Fruit fly (Drosophila melanogaster) whole organism, embryonic: ENCODE data around the gene Tti1.

ENCODE experiments used
- Aef1 ChIP-seq: fragments of 200-800 bp; sonication (Bioruptor generic); IDR thresholded peaks from 3 replicates; pipeline ENCODE4 v1.3.6; 2022; ENCODE audit warnings: missing biosample characterization, missing genetic modification characterization
- Atf-2 ChIP-seq: fragments of 200-800 bp; sonication (Bioruptor generic); optimal IDR thresholded peaks from 2 replicates; lab custom pipeline; 2016; ENCODE audit warnings: missing biosample characterization, missing genetic modification characterization
- Atf3 ChIP-seq: fragments of 200-800 bp; sonication (Bioruptor generic); optimal IDR thresholded peaks from 3 replicates; lab custom pipeline; 2016; ENCODE audit warnings: missing biosample characterization, missing genetic modification characterization
- B-H1 ChIP-seq: fragments of 200-800 bp; sonication (Bioruptor generic); IDR thresholded peaks from 3 replicates; pipeline ENCODE4 v1.3.6; 2022; ENCODE audit warnings: missing biosample characterization, missing genetic modification characterization
- Bdp1 ChIP-seq: fragments of 200-800 bp; sonication (Bioruptor generic); optimal IDR thresholded peaks from 3 replicates; lab custom pipeline; 2016; ENCODE audit warnings: missing biosample characterization, missing genetic modification characterization
- CG11247 ChIP-seq: fragments of 200-800 bp; sonication (Bioruptor generic); IDR thresholded peaks from 2 replicates; pipeline ENCODE4 v1.3.6; 2022; ENCODE audit warnings: missing biosample characterization, missing genetic modification characterization
- CG12071 ChIP-seq: fragments of 200-800 bp; sonication (Bioruptor generic); optimal IDR thresholded peaks from 3 replicates; lab custom pipeline; 2018; ENCODE audit warnings: missing biosample characterization, mild to moderate bottlenecking, missing genetic modification characterization
- CG12236 ChIP-seq: fragments of 200-800 bp; sonication (Bioruptor generic); optimal IDR thresholded peaks from 2 replicates; lab custom pipeline; 2016; ENCODE audit warnings: missing biosample characterization, missing genetic modification characterization
- CG1233 ChIP-seq: fragments of 200-800 bp; sonication (Bioruptor generic); optimal IDR thresholded peaks from 4 replicates; lab custom pipeline; 2018; ENCODE audit warnings: missing biosample characterization, mild to moderate bottlenecking, missing genetic modification characterization
- CG13123 ChIP-seq: fragments of 200-800 bp; sonication (Bioruptor generic); optimal IDR thresholded peaks from 2 replicates; lab custom pipeline; 2016; ENCODE audit warnings: missing biosample characterization, missing genetic modification characterization
- CG16779 ChIP-seq: fragments of 200-800 bp; sonication (Bioruptor generic); IDR thresholded peaks from 2 replicates; pipeline ENCODE4 v1.3.6; 2022; ENCODE audit warnings: missing biosample characterization, missing genetic modification characterization
- CG18619 ChIP-seq: fragments of 200-800 bp; sonication (Bioruptor generic); optimal IDR thresholded peaks from 3 replicates; lab custom pipeline; 2017; ENCODE audit warnings: missing biosample characterization, mild to moderate bottlenecking, missing genetic modification characterization
- CG2129 ChIP-seq: fragments of 200-800 bp; sonication (Bioruptor generic); IDR thresholded peaks from 2 replicates; pipeline ENCODE4 v1.3.6; 2022; ENCODE audit warnings: missing biosample characterization, missing genetic modification characterization; ENCODE audit not compliant: partially characterized antibody
- CG2712 ChIP-seq: fragments of 200-800 bp; optimal IDR thresholded peaks from 3 replicates; lab custom pipeline; 2019; ENCODE audit warnings: missing biosample characterization, mild to moderate bottlenecking, missing genetic modification characterization, moderate library complexity
- CG30020 ChIP-seq: fragments of 200-800 bp; optimal IDR thresholded peaks from 2 replicates; lab custom pipeline; 2019; ENCODE audit warnings: missing biosample characterization, mild to moderate bottlenecking, missing genetic modification characterization, moderate library complexity
- CG34376 ChIP-seq: fragments of 200-800 bp; sonication (Bioruptor generic); optimal IDR thresholded peaks from 2 replicates; lab custom pipeline; 2018; ENCODE audit warnings: missing biosample characterization, mild to moderate bottlenecking, missing genetic modification characterization
- CG3726 ChIP-seq: fragments of 200-800 bp; sonication (Bioruptor generic); IDR thresholded peaks from 3 replicates; pipeline ENCODE4, ENCODE4 v1.3.6; 2022; ENCODE audit warnings: missing biosample characterization, missing genetic modification characterization
- CG7745 ChIP-seq: fragments of 200-800 bp; sonication (Bioruptor generic); optimal IDR thresholded peaks from 2 replicates; lab custom pipeline; 2018; ENCODE audit warnings: missing biosample characterization, mild to moderate bottlenecking, missing genetic modification characterization, moderate library complexity
- CG8924 ChIP-seq: fragments of 200-800 bp; optimal IDR thresholded peaks from 3 replicates; lab custom pipeline; 2019; ENCODE audit warnings: missing biosample characterization, mild to moderate bottlenecking, missing genetic modification characterization, moderate library complexity
- CG9215 ChIP-seq: fragments of 200-800 bp; sonication (Bioruptor generic); IDR thresholded peaks from 2 replicates; pipeline ENCODE4 v1.3.6; 2022; ENCODE audit warnings: missing biosample characterization, missing genetic modification characterization
- CG9817 ChIP-seq: fragments of 200-800 bp; sonication (Bioruptor generic); optimal IDR thresholded peaks from 2 replicates; lab custom pipeline; 2018; ENCODE audit warnings: missing biosample characterization, mild to moderate bottlenecking, missing genetic modification characterization, moderate library complexity
- D19A ChIP-seq: fragments of 200-800 bp; optimal IDR thresholded peaks from 3 replicates; lab custom pipeline; 2019; ENCODE audit warnings: missing biosample characterization, mild to moderate bottlenecking, missing genetic modification characterization, moderate library complexity
- Dad ChIP-seq: fragments of 200-800 bp; sonication (Bioruptor generic); optimal IDR thresholded peaks from 3 replicates; lab custom pipeline; 2016; ENCODE audit warnings: missing biosample characterization, missing genetic modification characterization
- Hmr ChIP-seq: fragments of 200-800 bp; sonication (Bioruptor generic); optimal IDR thresholded peaks from 3 replicates; lab custom pipeline; 2017; ENCODE audit warnings: mild to moderate bottlenecking, missing biosample characterization, missing genetic modification reagents, missing genetic modification characterization
- Hr51 ChIP-seq, 2 experiments: fragments of 200-800 bp; sonication (Bioruptor generic); optimal IDR thresholded peaks; 2 replicates in 1 of 2; 3 replicates in 1 of 2; lab custom pipeline; 2016 to 2018; ENCODE audit warnings: missing biosample characterization in 2 of 2, missing genetic modification characterization in 2 of 2, mild to moderate bottlenecking in 1 of 2, moderate library complexity in 1 of 2
- Max ChIP-seq: fragments of 200-800 bp; sonication (Bioruptor generic); optimal IDR thresholded peaks from 2 replicates; lab custom pipeline; 2016; ENCODE audit warnings: missing biosample characterization, mild to moderate bottlenecking, missing genetic modification characterization
- Mrtf ChIP-seq: fragments of 200-800 bp; sonication (Bioruptor generic); IDR thresholded peaks from 3 replicates; pipeline ENCODE4 v1.3.6; 2022; ENCODE audit warnings: missing biosample characterization, missing genetic modification characterization
- Oli ChIP-seq: fragments of 200-800 bp; sonication (Bioruptor generic); optimal IDR thresholded peaks from 2 replicates; lab custom pipeline; 2018; ENCODE audit warnings: missing biosample characterization, mild to moderate bottlenecking, missing genetic modification characterization, moderate library complexity
- Opbp ChIP-seq: fragments of 200-800 bp; sonication (Bioruptor generic); IDR thresholded peaks from 3 replicates; pipeline ENCODE4 v1.3.6; 2022; ENCODE audit warnings: missing biosample characterization, missing genetic modification characterization; ENCODE audit not compliant: partially characterized antibody
- Tbp ChIP-seq: fragments of >200 bp; optimal IDR thresholded peaks from 2 replicates; lab custom pipeline; 2018; ENCODE audit warnings: missing biosample characterization, missing genetic modification characterization
- Usf ChIP-seq: fragments of 200-800 bp; sonication (Bioruptor generic); optimal IDR thresholded peaks from 2 replicates; lab custom pipeline; 2017; ENCODE audit warnings: missing genotype, missing biosample characterization, missing genetic modification characterization
- ap ChIP-seq: fragments of 200-800 bp; sonication (Bioruptor generic); IDR thresholded peaks from 2 replicates; pipeline ENCODE4 v1.3.6; 2022; ENCODE audit warnings: missing biosample characterization, missing genetic modification characterization
- ato ChIP-seq: fragments of 200-800 bp; sonication (Bioruptor generic); IDR thresholded peaks from 2 replicates; pipeline ENCODE4 v1.3.6; 2022; ENCODE audit warnings: missing biosample characterization, missing genetic modification characterization; ENCODE audit not compliant: partially characterized antibody
- corto ChIP-seq: fragments of 200-800 bp; sonication (Bioruptor generic); optimal IDR thresholded peaks from 2 replicates; lab custom pipeline; 2016; ENCODE audit warnings: missing biosample characterization, mild to moderate bottlenecking, missing genetic modification characterization, moderate library complexity
- dm ChIP-seq: fragments of 200-800 bp; sonication (Bioruptor generic); optimal IDR thresholded peaks from 3 replicates; lab custom pipeline; 2016; ENCODE audit warnings: missing biosample characterization, missing genetic modification characterization
- en ChIP-seq: fragments of 200-800 bp; sonication (Bioruptor generic); optimal IDR thresholded peaks from 2 replicates; lab custom pipeline; 2016; ENCODE audit warnings: missing biosample characterization, missing genetic modification characterization
- eyg ChIP-seq: fragments of 200-800 bp; sonication (Bioruptor generic); optimal IDR thresholded peaks from 3 replicates; lab custom pipeline; 2016; ENCODE audit warnings: missing biosample characterization, missing genetic modification characterization
- ftz-f1 ChIP-seq: fragments of 200-800 bp; sonication (Bioruptor generic); optimal IDR thresholded peaks from 2 replicates; lab custom pipeline; 2016; ENCODE audit warnings: missing biosample characterization, missing genetic modification characterization
- gem ChIP-seq: fragments of 200-800 bp; sonication (Bioruptor generic); optimal IDR thresholded peaks from 2 replicates; lab custom pipeline; 2019; ENCODE audit warnings: missing biosample characterization, mild to moderate bottlenecking, missing genetic modification characterization, moderate library complexity
- inv ChIP-seq: fragments of 200-800 bp; sonication (Bioruptor generic); IDR thresholded peaks from 2 replicates; pipeline ENCODE4 v1.3.6; 2022; ENCODE audit warnings: missing biosample characterization, missing genetic modification characterization; ENCODE audit not compliant: partially characterized antibody
- jing ChIP-seq: fragments of 200-800 bp; sonication (Bioruptor generic); optimal IDR thresholded peaks from 2 replicates; lab custom pipeline; 2018; ENCODE audit warnings: missing biosample characterization, mild to moderate bottlenecking, missing genetic modification characterization
- kay ChIP-seq: fragments of 200-800 bp; sonication (Bioruptor generic); optimal IDR thresholded peaks from 2 replicates; lab custom pipeline; 2016; ENCODE audit warnings: missing biosample characterization, missing genetic modification characterization
- lab ChIP-seq: fragments of 200-800 bp; sonication (Bioruptor generic); optimal IDR thresholded peaks from 3 replicates; lab custom pipeline; 2017; ENCODE audit warnings: missing biosample characterization, missing genetic modification characterization, mild to moderate bottlenecking, moderate library complexity, missing genetic modification reagents
- lmd ChIP-seq: fragments of 200-800 bp; sonication (Bioruptor generic); IDR thresholded peaks from 2 replicates; pipeline ENCODE4 v1.3.6; 2022; ENCODE audit warnings: missing biosample characterization, missing genetic modification characterization
- row ChIP-seq: fragments of 200-800 bp; sonication (Bioruptor generic); IDR thresholded peaks from 3 replicates; pipeline ENCODE4 v1.3.6; 2022; ENCODE audit warnings: missing biosample characterization, missing genetic modification characterization
- salm ChIP-seq: fragments of 200-800 bp; sonication (Bioruptor generic); optimal IDR thresholded peaks from 2 replicates; lab custom pipeline; 2018; ENCODE audit warnings: missing biosample characterization, mild to moderate bottlenecking, missing genetic modification characterization
- sim ChIP-seq: fragments of 200-800 bp; sonication (Bioruptor generic); IDR thresholded peaks from 2 replicates; pipeline ENCODE4 v1.3.6; 2022; ENCODE audit warnings: missing biosample characterization, missing genetic modification characterization
- ssp ChIP-seq: fragments of 200-800 bp; sonication (Bioruptor generic); IDR thresholded peaks from 2 replicates; pipeline ENCODE4 v1.3.6; 2022; ENCODE audit warnings: missing biosample characterization, missing genetic modification characterization
- tap ChIP-seq: fragments of 200-800 bp; optimal IDR thresholded peaks from 3 replicates; lab custom pipeline; 2019; ENCODE audit warnings: missing biosample characterization, mild to moderate bottlenecking, missing genetic modification characterization, moderate library complexity
- toy ChIP-seq: fragments of 200-800 bp; sonication (Bioruptor generic); IDR thresholded peaks from 2 replicates; pipeline ENCODE4 v1.3.6; 2022; ENCODE audit warnings: missing biosample characterization, missing genetic modification characterization
- zen ChIP-seq: fragments of 200-800 bp; sonication (Bioruptor generic); optimal IDR thresholded peaks from 3 replicates; lab custom pipeline; 2018; ENCODE audit warnings: missing biosample characterization, mild to moderate bottlenecking, missing genetic modification characterization, moderate library complexity

Tti1 gene

dm6 chr3R:9702567-9702966 lies 51.9 kb downstream of the Tti1 start (continued):
- TF ChIP-seq lmd (GFP tag; lab: Robert Waterston, UW) (no peak), Aef1 (GFP tag; lab: Robert Waterston, UW) (no peak), Hmr (GFP tag; lab: Kevin White, UChicago) (peak; percentile 93), Tbp (no peak), CG9817 (tag; lab: Kevin White, UChicago) (peak; percentile 84), row (no peak), CG12236 (peak; percentile 74), ap (no peak), CG12071 (GFP tag; lab: Kevin White, UChicago) (peak; percentile 93), CG2712 (tag; lab: Kevin White, UChicago) (peak; percentile 91), Opbp (GFP tag; lab: Robert Waterston, UW) (no peak), tap (tag; lab: Kevin White, UChicago) (peak; percentile 92), dm (GFP tag; lab: Kevin White, UChicago) (peak; percentile 67), Usf (GFP tag; lab: Kevin White, UChicago) (peak; percentile 77), CG2129 (no peak), eyg (GFP tag; lab: Kevin White, UChicago) (peak; percentile 69), Atf-2 (GFP tag; lab: Kevin White, UChicago) (peak; percentile 84), sim (no peak), en (GFP tag; lab: Kevin White, UChicago) (peak; percentile 70), Mrtf (GFP tag; lab: Robert Waterston, UW) (no peak), ftz-f1 (no peak), lab (peak; percentile 95), CG9215 (GFP tag; lab: Robert Waterston, UW) (no peak), CG18619 (GFP tag; lab: Kevin White, UChicago) (peak; percentile 89), jing (GFP tag; lab: Kevin White, UChicago) (peak; percentile 83), CG34376 (GFP tag; lab: Kevin White, UChicago) (peak; percentile 65), ato (GFP tag; lab: Robert Waterston, UW) (no peak), Dad (GFP tag; lab: Kevin White, UChicago) (peak; percentile 71), toy (GFP tag; lab: Robert Waterston, UW) (no peak), kay (GFP tag; lab: Kevin White, UChicago) (peak; percentile 90), CG13123 (GFP tag; lab: Kevin White, UChicago) (peak; percentile 73), CG16779 (GFP tag; lab: Robert Waterston, UW) (no peak), CG3726 (GFP tag; lab: Robert Waterston, UW) (no peak), B-H1 (GFP tag; lab: Robert Waterston, UW) (no peak), Atf3 (peak; percentile 59), CG11247 (GFP tag; lab: Robert Waterston, UW) (no peak), Oli (peak; percentile 93), ssp (GFP tag; lab: Robert Waterston, UW) (no peak), gem (tag; lab: Kevin White, UChicago) (peak; percentile 94), CG8924 (tag; lab: Kevin White, UChicago) (peak; percentile 92), D19A (tag; lab: Kevin White, UChicago) (peak; percentile 79), Max (peak; percentile 83), CG7745 (no peak), Hr51 (GFP tag; optimal IDR thresholded peaks at IDR 0.05; lab: Kevin White, UChicago) (peak; percentile 71 to 93), corto (GFP tag; lab: Kevin White, UChicago) (no peak), Bdp1 (peak; percentile 62), zen (tag; lab: Kevin White, UChicago) (peak; percentile 81), CG30020 (peak; percentile 17), inv (GFP tag; lab: Robert Waterston, UW) (no peak), salm (peak; percentile 87), CG1233 (GFP tag; lab: Kevin White, UChicago) (peak; percentile 89)
